Fruit fly (Drosophila melanogaster) whole organism: ENCODE measurements around the gene CG5567.

ENCODE experiments used
- CG8478 ChIP-seq: fragments of >200 bp; optimal IDR thresholded peaks from 2 replicates; lab custom pipeline; 2018; ENCODE audit warnings: inconsistent platforms
- Dll ChIP-seq: fragments of >200 bp; optimal IDR thresholded peaks from 2 replicates; lab custom pipeline; 2017
- pan ChIP-seq: fragments of >200 bp; optimal IDR thresholded peaks from 2 replicates; lab custom pipeline; 2017
- psq ChIP-seq: fragments of >200 bp; optimal IDR thresholded peaks from 2 replicates; lab custom pipeline; 2017
- usp ChIP-seq: fragments of >200 bp; optimal IDR thresholded peaks from 2 replicates; lab custom pipeline; 2017; ENCODE audit warnings: missing biosample characterization, missing genetic modification characterization, mixed read lengths

DNA sequence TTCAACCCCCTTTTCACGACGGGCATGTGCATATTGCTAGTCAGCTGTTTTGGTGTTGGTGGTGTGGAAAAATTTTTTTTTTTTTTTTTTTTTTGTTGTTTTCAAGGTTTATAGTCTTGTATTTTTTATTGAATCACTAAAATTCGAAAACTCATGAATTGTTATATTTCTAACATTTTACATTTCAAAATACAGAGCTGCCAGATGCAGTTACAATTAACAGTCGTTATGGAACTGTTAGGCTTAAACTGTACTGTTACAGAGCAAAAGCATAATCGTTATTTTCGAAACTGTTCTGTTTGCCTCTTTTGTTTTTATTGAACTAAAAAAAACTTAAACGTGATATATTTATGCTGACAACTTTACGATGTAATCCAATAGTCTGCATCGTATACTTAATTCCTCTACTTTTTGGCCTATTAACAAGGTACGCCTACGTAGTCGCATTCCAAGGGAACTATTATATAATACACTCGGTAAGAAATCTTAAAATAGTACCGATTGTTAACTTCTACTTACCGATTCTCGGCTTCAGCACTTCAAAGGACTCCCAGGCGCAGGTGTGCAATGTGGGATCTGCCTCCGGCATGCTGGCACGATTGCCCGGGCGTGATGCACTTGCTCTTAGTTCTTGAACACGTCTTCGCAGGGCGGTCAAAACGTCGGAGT, 36.9 kb downstream of the CG5567 start, which contains the start of gene CG32187:
- no peak for TF ChIP-seq CG8478 (lab: Kevin White, UChicago)
- no peak for TF ChIP-seq pan (lab: Kevin White, UChicago)
- no peak for TF ChIP-seq usp (GFP tag; lab: Kevin White, UChicago)
- TF ChIP-seq Dll (lab: Kevin White, UChicago), result no peak
- TF ChIP-seq psq (lab: Kevin White, UChicago), result no peak
